Fruit fly (Drosophila melanogaster) whole organism, embryonic: ENCODE measurements around the gene Nin.

Experiments used
- BEAF-32 ChIP-seq: fragments of 200-800 bp; sonication (Bioruptor generic); optimal IDR thresholded peaks from 3 replicates; lab custom pipeline; 2017; ENCODE audit warnings: missing biosample characterization, missing genetic modification characterization, mild to moderate bottlenecking, moderate library complexity, missing genetic modification reagents
- C15 ChIP-seq: fragments of 200-800 bp; sonication (Bioruptor generic); IDR thresholded peaks from 3 replicates; pipeline ENCODE4 v1.3.6; 2022; ENCODE audit warnings: missing biosample characterization, missing genetic modification characterization
- CG11247 ChIP-seq: fragments of 200-800 bp; sonication (Bioruptor generic); IDR thresholded peaks from 2 replicates; pipeline ENCODE4 v1.3.6; 2022; ENCODE audit warnings: missing biosample characterization, missing genetic modification characterization
- CG12659 ChIP-seq: fragments of 200-800 bp; sonication (Bioruptor generic); optimal IDR thresholded peaks from 3 replicates; lab custom pipeline; 2017; ENCODE audit warnings: mild to moderate bottlenecking, missing biosample characterization, missing genetic modification reagents, missing genetic modification characterization
- CG12744 ChIP-seq: fragments of 200-800 bp; sonication (Bioruptor generic); optimal IDR thresholded peaks from 2 replicates; lab custom pipeline; 2016; ENCODE audit warnings: missing biosample characterization, missing genetic modification characterization
- CG13775 ChIP-seq: fragments of 200-800 bp; sonication (Bioruptor generic); optimal IDR thresholded peaks from 3 replicates; lab custom pipeline; 2017; ENCODE audit warnings: missing biosample characterization, mild to moderate bottlenecking, missing genetic modification characterization
- CG14050 ChIP-seq: fragments of 200-800 bp; sonication (Bioruptor generic); IDR thresholded peaks from 3 replicates; pipeline ENCODE4 v1.3.6; 2022; ENCODE audit warnings: missing biosample characterization, missing genetic modification characterization
- CG15601 ChIP-seq: fragments of 200-800 bp; sonication (Bioruptor generic); optimal IDR thresholded peaks from 3 replicates; lab custom pipeline; 2019; ENCODE audit warnings: missing biosample characterization, mild to moderate bottlenecking, missing genetic modification characterization, moderate library complexity
- CG15696 ChIP-seq: fragments of 200-800 bp; sonication (Bioruptor generic); optimal IDR thresholded peaks from 2 replicates; lab custom pipeline; 2019; ENCODE audit warnings: missing biosample characterization, mild to moderate bottlenecking, missing genetic modification characterization, moderate library complexity
- CG1647 ChIP-seq: fragments of 200-800 bp; sonication (Bioruptor generic); optimal IDR thresholded peaks from 3 replicates; lab custom pipeline; 2016; ENCODE audit warnings: missing biosample characterization, missing genetic modification characterization
- CG18619 ChIP-seq: fragments of 200-800 bp; sonication (Bioruptor generic); optimal IDR thresholded peaks from 3 replicates; lab custom pipeline; 2017; ENCODE audit warnings: missing biosample characterization, mild to moderate bottlenecking, missing genetic modification characterization
- CG31224 ChIP-seq: fragments of 200-800 bp; sonication (Bioruptor generic); IDR thresholded peaks from 2 replicates; pipeline ENCODE4 v1.3.6; 2022; ENCODE audit warnings: missing biosample characterization, missing genetic modification characterization
- CG32532 ChIP-seq: fragments of 200-800 bp; sonication (Bioruptor generic); IDR thresholded peaks from 2 replicates; pipeline ENCODE4 v1.3.6; 2022; ENCODE audit warnings: missing biosample characterization, missing genetic modification characterization
- CG3281 ChIP-seq: fragments of 200-800 bp; sonication (Bioruptor generic); optimal IDR thresholded peaks from 3 replicates; lab custom pipeline; 2017; ENCODE audit warnings: missing biosample characterization, mild to moderate bottlenecking, missing genetic modification characterization
- CG33213 ChIP-seq: fragments of 200-800 bp; sonication (Bioruptor generic); optimal IDR thresholded peaks from 3 replicates; lab custom pipeline; 2016; ENCODE audit warnings: missing biosample characterization, missing genetic modification characterization
- CG34422 ChIP-seq: fragments of 200-800 bp; sonication (Bioruptor generic); IDR thresholded peaks from 3 replicates; pipeline ENCODE4 v1.3.6; 2022; ENCODE audit warnings: missing biosample characterization, missing genetic modification characterization
- CG3838 ChIP-seq: fragments of 200-800 bp; sonication (Bioruptor generic); optimal IDR thresholded peaks from 3 replicates; lab custom pipeline; 2016; ENCODE audit warnings: missing biosample characterization, missing genetic modification characterization
- CG3995 ChIP-seq: fragments of 200-800 bp; sonication (Bioruptor generic); optimal IDR thresholded peaks from 3 replicates; lab custom pipeline; 2016; ENCODE audit warnings: missing biosample characterization, missing genetic modification characterization
- CG42726 ChIP-seq: fragments of 200-800 bp; sonication (Bioruptor generic); IDR thresholded peaks from 2 replicates; pipeline ENCODE4 v1.3.6; 2022; ENCODE audit warnings: missing biosample characterization, missing genetic modification characterization; ENCODE audit not compliant: partially characterized antibody
- CG5953 ChIP-seq: fragments of 200-800 bp; sonication (Bioruptor generic); IDR thresholded peaks from 2 replicates; pipeline ENCODE4 v1.3.6; 2022; ENCODE audit warnings: missing biosample characterization, missing genetic modification characterization
- CG6272 ChIP-seq: fragments of 200-800 bp; sonication (Bioruptor generic); IDR thresholded peaks from 2 replicates; pipeline ENCODE4 v1.3.6; 2022; ENCODE audit warnings: missing biosample characterization, missing genetic modification characterization
- CG6813 ChIP-seq: fragments of 200-800 bp; sonication (Bioruptor generic); optimal IDR thresholded peaks from 2 replicates; lab custom pipeline; 2017; ENCODE audit warnings: missing biosample characterization, missing genetic modification characterization, mild to moderate bottlenecking, moderate library complexity, missing genetic modification reagents
- CG7372 ChIP-seq: fragments of 200-800 bp; sonication (Bioruptor generic); IDR thresholded peaks from 2 replicates; pipeline ENCODE4 v1.3.6; 2022; ENCODE audit warnings: missing biosample characterization, missing genetic modification characterization
- CG8281 ChIP-seq: fragments of 200-800 bp; sonication (Bioruptor generic); optimal IDR thresholded peaks from 2 replicates; lab custom pipeline; 2018; ENCODE audit warnings: missing biosample characterization, mild to moderate bottlenecking, missing genetic modification characterization, moderate library complexity
- CG8359 ChIP-seq: fragments of 200-800 bp; sonication (Bioruptor generic); optimal IDR thresholded peaks from 2 replicates; lab custom pipeline; 2017; ENCODE audit warnings: missing biosample characterization, mild to moderate bottlenecking, missing genetic modification characterization, borderline replicate concordance
- CG8478 ChIP-seq: fragments of >200 bp; optimal IDR thresholded peaks from 2 replicates; lab custom pipeline; 2018
- CG9437 ChIP-seq: fragments of 200-800 bp; sonication (Bioruptor generic); optimal IDR thresholded peaks from 2 replicates; lab custom pipeline; 2018; ENCODE audit warnings: missing biosample characterization, mild to moderate bottlenecking, missing genetic modification characterization
- Elba2 ChIP-seq: fragments of 200-800 bp; sonication (Bioruptor generic); optimal IDR thresholded peaks from 3 replicates; lab custom pipeline; 2016; ENCODE audit warnings: missing biosample characterization, missing genetic modification characterization
- H15 ChIP-seq: fragments of 200-800 bp; sonication (Bioruptor generic); IDR thresholded peaks from 3 replicates; pipeline ENCODE4 v1.3.6; 2022; ENCODE audit warnings: missing biosample characterization, missing genetic modification characterization
- H2.0 ChIP-seq: fragments of 200-800 bp; sonication (Bioruptor generic); IDR thresholded peaks from 2 replicates; pipeline ENCODE4 v1.3.6; 2022; ENCODE audit warnings: missing biosample characterization, missing genetic modification characterization
- HLH3B ChIP-seq: fragments of 200-800 bp; sonication (Bioruptor generic); IDR thresholded peaks from 2 replicates; pipeline ENCODE4 v1.3.6; 2022; ENCODE audit warnings: missing biosample characterization, missing genetic modification characterization
- Myb ChIP-seq: fragments of 200-800 bp; sonication (Bioruptor generic); optimal IDR thresholded peaks from 2 replicates; lab custom pipeline; 2016; ENCODE audit warnings: missing biosample characterization, missing genetic modification characterization
- NFAT ChIP-seq: fragments of 200-800 bp; sonication (Bioruptor generic); IDR thresholded peaks from 2 replicates; pipeline ENCODE4 v1.3.6; 2022; ENCODE audit warnings: missing biosample characterization, missing genetic modification characterization
- Six4 ChIP-seq: fragments of 200-800 bp; sonication (Bioruptor generic); optimal IDR thresholded peaks from 2 replicates; lab custom pipeline; 2016; ENCODE audit warnings: missing biosample characterization, missing genetic modification characterization
- abd-A ChIP-seq: fragments of 200-800 bp; sonication (Bioruptor generic); optimal IDR thresholded peaks from 3 replicates; lab custom pipeline; 2019; ENCODE audit warnings: missing biosample characterization, mild to moderate bottlenecking, missing genetic modification characterization, moderate library complexity
- al ChIP-seq: fragments of 200-800 bp; sonication (Bioruptor generic); IDR thresholded peaks from 2 replicates; pipeline ENCODE4 v1.3.6; 2022; ENCODE audit warnings: missing biosample characterization, missing genetic modification characterization
- ci ChIP-seq: fragments of 200-800 bp; sonication (Bioruptor generic); IDR thresholded peaks from 3 replicates; pipeline ENCODE4 v1.3.6; 2022; ENCODE audit warnings: missing biosample characterization, missing genetic modification characterization
- crc ChIP-seq: fragments of 200-800 bp; sonication (Bioruptor generic); optimal IDR thresholded peaks from 2 replicates; lab custom pipeline; 2016; ENCODE audit warnings: missing biosample characterization, missing genetic modification characterization
- dpn ChIP-seq, 2 experiments: fragments of 200-800 bp; sonication (Bioruptor generic); optimal IDR thresholded peaks; 3 replicates each; lab custom pipeline; 2016; ENCODE audit warnings: missing biosample characterization in 2 of 2, missing genetic modification characterization in 2 of 2
- gfzf ChIP-seq: fragments of 200-800 bp; sonication (Bioruptor generic); optimal IDR thresholded peaks from 2 replicates; lab custom pipeline; 2016; ENCODE audit warnings: missing biosample characterization, mild to moderate bottlenecking, missing genetic modification characterization, moderate library complexity
- hth ChIP-seq: fragments of >200 bp; optimal IDR thresholded peaks from 2 replicates; lab custom pipeline; 2017; ENCODE audit warnings: inconsistent platforms
- pfk ChIP-seq: fragments of 200-800 bp; sonication (Bioruptor generic); optimal IDR thresholded peaks from 2 replicates; lab custom pipeline; 2018; ENCODE audit warnings: missing biosample characterization, mild to moderate bottlenecking, missing genetic modification characterization, moderate library complexity
- prd ChIP-seq, 3 experiments: fragments of >200 bp in 2 of 3; fragments of 200-800 bp in 1 of 3; sonication (Bioruptor generic) in 1 of 3; optimal IDR thresholded peaks in 2 of 3; IDR thresholded peaks in 1 of 3; 2 replicates in 2 of 3; 3 replicates in 1 of 3; pipeline versions ENCODE4 v1.3.6 to Lab custom; 2017 to 2022; ENCODE audit warnings: missing biosample characterization in 1 of 3, missing genetic modification characterization in 1 of 3
- ranshi ChIP-seq: fragments of 200-800 bp; sonication (Bioruptor generic); IDR thresholded peaks from 2 replicates; pipeline ENCODE4 v1.3.6; 2022; ENCODE audit warnings: missing biosample characterization, missing genetic modification characterization
- repo ChIP-seq: fragments of 200-800 bp; sonication (Bioruptor generic); optimal IDR thresholded peaks from 2 replicates; lab custom pipeline; 2016; ENCODE audit warnings: missing biosample characterization, missing genetic modification characterization
- stc ChIP-seq: fragments of 200-800 bp; sonication (Bioruptor generic); IDR thresholded peaks from 2 replicates; pipeline ENCODE4 v1.3.6; 2022; ENCODE audit warnings: missing biosample characterization, missing genetic modification characterization
- toy ChIP-seq: fragments of 200-800 bp; sonication (Bioruptor generic); IDR thresholded peaks from 2 replicates; pipeline ENCODE4 v1.3.6; 2022; ENCODE audit warnings: missing biosample characterization, missing genetic modification characterization
- trh ChIP-seq: fragments of 200-800 bp; sonication (Bioruptor generic); optimal IDR thresholded peaks from 2 replicates; lab custom pipeline; 2016; ENCODE audit warnings: missing biosample characterization, missing genetic modification characterization
- vfl ChIP-seq: fragments of 200-800 bp; sonication (Bioruptor generic); optimal IDR thresholded peaks from 2 replicates; lab custom pipeline; 2016; ENCODE audit warnings: missing biosample characterization, missing genetic modification characterization
- zen ChIP-seq: fragments of 200-800 bp; sonication (Bioruptor generic); optimal IDR thresholded peaks from 3 replicates; lab custom pipeline; 2018; ENCODE audit warnings: missing biosample characterization, mild to moderate bottlenecking, missing genetic modification characterization, moderate library complexity
- zf30C ChIP-seq: fragments of 200-800 bp; sonication (Bioruptor generic); optimal IDR thresholded peaks from 3 replicates; lab custom pipeline; 2018; ENCODE audit warnings: missing biosample characterization, mild to moderate bottlenecking, missing genetic modification characterization

The Nin gene

dm6 chr2L:5237175-5237753 lies 41.1 kb downstream of the Nin start (continued):
- peak; percentile 100 for TF ChIP-seq CG8359
- TF ChIP-seq CG18619 (GFP tag; lab: Kevin White, UChicago): no peak
- no peak for TF ChIP-seq CG31224 (GFP tag; lab: Robert Waterston, UW)
- TF ChIP-seq CG6813: no peak
- no peak for TF ChIP-seq crc
- TF ChIP-seq CG8478 (lab: Kevin White, UChicago): no peak
- no peak for TF ChIP-seq BEAF-32
- TF ChIP-seq HLH3B (GFP tag; lab: Robert Waterston, UW): no peak; the same call in 1 of the 2 replicates
- TF ChIP-seq CG12744 (GFP tag; lab: Kevin White, UChicago): no peak
- TF ChIP-seq vfl (GFP tag; lab: Kevin White, UChicago): peak; percentile 13
- TF ChIP-seq CG13775 (GFP tag; lab: Kevin White, UChicago): no peak
- TF ChIP-seq dpn (GFP tag; optimal IDR thresholded peaks at IDR 0.05; lab: Kevin White, UChicago): no peak
- no peak for TF ChIP-seq CG14050
- TF ChIP-seq Myb (GFP tag; lab: Kevin White, UChicago): no peak
- TF ChIP-seq pfk (GFP tag; lab: Kevin White, UChicago): no peak
- TF ChIP-seq stc (GFP tag; lab: Robert Waterston, UW): peak; percentile 49; the same call in 1 of the 2 replicates
- TF ChIP-seq ranshi (GFP tag; lab: Robert Waterston, UW): no peak; the same call in 1 of the 2 replicates
- peak; percentile 22 for TF ChIP-seq CG9437 (GFP tag; lab: Kevin White, UChicago)
- no peak for TF ChIP-seq hth
- TF ChIP-seq gfzf: no peak
- peak; percentile 36 for TF ChIP-seq CG15601 (tag; lab: Kevin White, UChicago)
- no peak for TF ChIP-seq prd (optimal IDR thresholded peaks at IDR 0.05; lab: Kevin White, UChicago)
- no peak for TF ChIP-seq prd (GFP tag; IDR thresholded peaks at IDR 0.05; lab: Robert Waterston, UW)
- TF ChIP-seq CG34422 (GFP tag; lab: Robert Waterston, UW): peak; percentile 36; the same call in 1 of the 3 replicates
- TF ChIP-seq CG15696 (tag; lab: Kevin White, UChicago): no peak
- no peak for TF ChIP-seq CG8281 (tag; lab: Kevin White, UChicago)
- no peak for TF ChIP-seq CG6272 (GFP tag; lab: Robert Waterston, UW)
- no peak for TF ChIP-seq NFAT (GFP tag; lab: Robert Waterston, UW)
- TF ChIP-seq Elba2 (GFP tag; lab: Kevin White, UChicago): no peak
- no peak for TF ChIP-seq zf30C (GFP tag; lab: Kevin White, UChicago)
- peak; percentile 10 for TF ChIP-seq Six4
- peak; percentile 5 for TF ChIP-seq zen (tag; lab: Kevin White, UChicago)
- peak; percentile 64; the same call in 1 of the 3 replicates for TF ChIP-seq ci (GFP tag; lab: Robert Waterston, UW)
- TF ChIP-seq trh (GFP tag; lab: Kevin White, UChicago): no peak
- TF ChIP-seq abd-A: no peak
- no peak for TF ChIP-seq CG3281
- no peak for TF ChIP-seq CG12659
- no peak; the same call in 2 of the 3 replicates for TF ChIP-seq C15
- no peak for TF ChIP-seq toy
- TF ChIP-seq CG1647: no peak
- no peak for TF ChIP-seq CG3838 (GFP tag; lab: Kevin White, UChicago)
- TF ChIP-seq CG7372 (GFP tag; lab: Robert Waterston, UW): no peak
- no peak for TF ChIP-seq CG5953
- TF ChIP-seq al (GFP tag; lab: Robert Waterston, UW): no peak
- TF ChIP-seq CG11247 (GFP tag; lab: Robert Waterston, UW): no peak
- TF ChIP-seq repo (GFP tag; lab: Kevin White, UChicago): no peak
- no peak for TF ChIP-seq H2.0 (GFP tag; lab: Robert Waterston, UW)
- TF ChIP-seq CG3995: no peak
- no peak for TF ChIP-seq CG42726 (GFP tag; lab: Robert Waterston, UW)
- TF ChIP-seq CG33213 (GFP tag; lab: Kevin White, UChicago): no peak
- TF ChIP-seq CG32532 (GFP tag; lab: Robert Waterston, UW): peak; percentile 73; the same call in 1 of the 2 replicates
- no peak for TF ChIP-seq H15 (GFP tag; lab: Robert Waterston, UW)
